Worm (Caenorhabditis elegans) whole organism, L2 larva: Measurements from ENCODE around the gene kdin-1.
A peak's percentile ranks its signal among the peaks of the same experiment; 100 is the strongest.

Experiments used
- C34F6.9 ChIP-seq: fragments of 150-350 bp; optimal IDR thresholded peaks from 2 replicates; lab custom pipeline; 2014; ENCODE audit warnings: missing biosample characterization, missing genetic modification characterization
- F13H6.1 ChIP-seq: sonication (generic microtip); optimal IDR thresholded peaks from 2 replicates; lab custom pipeline; 2016; ENCODE audit warnings: missing genetic modification characterization, missing compliant biosample characterization
- R02D3.7 ChIP-seq: fragments of 150-350 bp; optimal IDR thresholded peaks from 2 replicates; lab custom pipeline; 2014; ENCODE audit warnings: missing biosample characterization, missing genetic modification characterization
- Y55F3AM.14 ChIP-seq: fragments of 200-800 bp; sonication (Bioruptor generic); optimal IDR thresholded peaks from 2 replicates; lab custom pipeline; 2018; ENCODE audit warnings: mild to moderate bottlenecking, missing genetic modification characterization, missing compliant biosample characterization
- ZK546.5 ChIP-seq: sonication (generic microtip); optimal IDR thresholded peaks from 2 replicates; lab custom pipeline; 2017; ENCODE audit warnings: missing biosample characterization, missing genetic modification characterization
- alr-1 ChIP-seq: fragments of 150-350 bp; optimal IDR thresholded peaks from 2 replicates; lab custom pipeline; 2014; ENCODE audit warnings: missing biosample characterization, missing genetic modification characterization
- aly-2 ChIP-seq: fragments of 150-350 bp; optimal IDR thresholded peaks from 2 replicates; lab custom pipeline; 2014; ENCODE audit warnings: missing biosample characterization, missing genetic modification characterization
- ama-1 ChIP-seq: fragments of 150-350 bp; optimal IDR thresholded peaks from 2 replicates; lab custom pipeline; 2018; ENCODE audit warnings: inconsistent platforms
- blmp-1 ChIP-seq: sonication (generic microtip); optimal IDR thresholded peaks from 2 replicates; lab custom pipeline; 2017; ENCODE audit warnings: missing genetic modification characterization, mild to moderate bottlenecking, missing compliant biosample characterization, antibody characterized with exemption, moderate library complexity; ENCODE audit not compliant: insufficient read depth
- ceh-16 ChIP-seq: fragments of 150-350 bp; optimal IDR thresholded peaks from 2 replicates; lab custom pipeline; 2014; ENCODE audit warnings: missing biosample characterization, missing genetic modification characterization
- ceh-82 ChIP-seq: fragments of 150-350 bp; optimal IDR thresholded peaks from 2 replicates; lab custom pipeline; 2014; ENCODE audit warnings: missing biosample characterization, missing genetic modification characterization
- crh-2 ChIP-seq: sonication (generic microtip); optimal IDR thresholded peaks from 2 replicates; lab custom pipeline; 2017; ENCODE audit warnings: missing biosample characterization, missing genetic modification characterization
- dmd-4 ChIP-seq: sonication (generic microtip); optimal IDR thresholded peaks from 2 replicates; lab custom pipeline; 2017; ENCODE audit warnings: missing biosample characterization, missing genetic modification characterization
- egl-27 ChIP-seq: sonication (generic microtip); optimal IDR thresholded peaks from 3 replicates; lab custom pipeline; 2017; ENCODE audit warnings: missing biosample characterization, missing genetic modification reagents, missing genetic modification characterization
- elt-1 ChIP-seq: fragments of 150-350 bp; optimal IDR thresholded peaks from 2 replicates; lab custom pipeline; 2014; ENCODE audit warnings: missing biosample characterization, missing genetic modification characterization
- elt-3 ChIP-seq: sonication (generic microtip); optimal IDR thresholded peaks from 2 replicates; lab custom pipeline; 2017; ENCODE audit warnings: missing biosample characterization, missing genetic modification characterization
- fos-1 ChIP-seq: fragments of 150-350 bp; optimal IDR thresholded peaks from 2 replicates; lab custom pipeline; 2014; ENCODE audit warnings: missing biosample characterization, missing genetic modification characterization
- gmeb-1 ChIP-seq: fragments of 150-350 bp; optimal IDR thresholded peaks from 2 replicates; lab custom pipeline; 2014; ENCODE audit warnings: missing biosample characterization, missing genetic modification characterization
- lin-11 ChIP-seq: fragments of 150-350 bp; sonication (generic microtip); optimal IDR thresholded peaks from 2 replicates; lab custom pipeline; 2014; ENCODE audit warnings: missing biosample characterization, missing genetic modification characterization, inconsistent platforms, mixed read lengths
- lin-13 ChIP-seq: fragments of 150-350 bp; optimal IDR thresholded peaks from 2 replicates; lab custom pipeline; 2014; ENCODE audit warnings: missing biosample characterization, missing genetic modification reagents, missing genetic modification characterization
- lin-39 ChIP-seq: fragments of 150-350 bp; optimal IDR thresholded peaks from 2 replicates; lab custom pipeline; 2014; ENCODE audit warnings: missing biosample characterization, missing genetic modification reagents, missing genetic modification characterization
- lsy-2 ChIP-seq, 2 experiments: fragments of 150-350 bp in 1 of 2; sonication (generic microtip) in 1 of 2; optimal IDR thresholded peaks; 2 replicates each; lab custom pipeline; 2014 to 2017; ENCODE audit warnings: missing biosample characterization in 2 of 2, missing genetic modification characterization in 2 of 2
- mab-5 ChIP-seq: fragments of 150-350 bp; optimal IDR thresholded peaks from 2 replicates; lab custom pipeline; 2014; ENCODE audit warnings: missing biosample characterization, missing genetic modification characterization
- mbf-1 ChIP-seq: sonication (generic microtip); optimal IDR thresholded peaks from 2 replicates; lab custom pipeline; 2017; ENCODE audit warnings: missing biosample characterization, missing genetic modification characterization
- mdl-1 ChIP-seq, 2 experiments: fragments of 150-350 bp in 1 of 2; sonication (generic microtip) in 1 of 2; optimal IDR thresholded peaks; 2 replicates each; lab custom pipeline; 2017; ENCODE audit warnings: missing biosample characterization in 2 of 2, missing genetic modification characterization in 2 of 2
- nhr-10 ChIP-seq: sonication (generic microtip); optimal IDR thresholded peaks from 2 replicates; lab custom pipeline; 2017; ENCODE audit warnings: missing biosample characterization, missing genetic modification characterization
- nhr-11 ChIP-seq: fragments of 150-350 bp; optimal IDR thresholded peaks from 2 replicates; lab custom pipeline; 2014; ENCODE audit warnings: missing biosample characterization, missing genetic modification characterization
- nhr-12 ChIP-seq: fragments of 150-350 bp; optimal IDR thresholded peaks from 2 replicates; lab custom pipeline; 2014; ENCODE audit warnings: missing biosample characterization, missing genetic modification characterization
- nhr-129 ChIP-seq: fragments of 150-350 bp; optimal IDR thresholded peaks from 2 replicates; lab custom pipeline; 2014; ENCODE audit warnings: missing biosample characterization, missing genetic modification characterization
- nhr-21 ChIP-seq: fragments of 150-350 bp; optimal IDR thresholded peaks from 2 replicates; lab custom pipeline; 2014; ENCODE audit warnings: missing biosample characterization, missing genetic modification characterization
- nhr-23 ChIP-seq: fragments of 150-350 bp; optimal IDR thresholded peaks from 2 replicates; lab custom pipeline; 2014; ENCODE audit warnings: missing biosample characterization, missing genetic modification reagents, missing genetic modification characterization
- nhr-237 ChIP-seq: fragments of 150-350 bp; optimal IDR thresholded peaks from 2 replicates; lab custom pipeline; 2014; ENCODE audit warnings: missing biosample characterization, missing genetic modification characterization
- nhr-6 ChIP-seq: fragments of 150-350 bp; optimal IDR thresholded peaks from 2 replicates; lab custom pipeline; 2014; ENCODE audit warnings: missing biosample characterization, missing genetic modification characterization
- nhr-77 ChIP-seq: fragments of 150-350 bp; optimal IDR thresholded peaks from 2 replicates; lab custom pipeline; 2014; ENCODE audit warnings: missing biosample characterization, missing genetic modification characterization
- peb-1 ChIP-seq: fragments of 150-350 bp; optimal IDR thresholded peaks from 2 replicates; lab custom pipeline; 2014; ENCODE audit warnings: missing biosample characterization, missing genetic modification characterization
- sem-4 ChIP-seq: fragments of 150-350 bp; optimal IDR thresholded peaks from 2 replicates; lab custom pipeline; 2014; ENCODE audit warnings: missing biosample characterization, missing genetic modification reagents, missing genetic modification characterization
- skn-1 ChIP-seq: sonication (generic microtip); optimal IDR thresholded peaks from 2 replicates; lab custom pipeline; 2017; ENCODE audit warnings: missing biosample characterization, missing genetic modification characterization
- sma-3 ChIP-seq: sonication (generic microtip); optimal IDR thresholded peaks from 2 replicates; lab custom pipeline; 2016; ENCODE audit warnings: missing genetic modification reagents, missing genetic modification characterization, missing compliant biosample characterization
- sma-9 ChIP-seq, 2 experiments: fragments of 150-350 bp in 1 of 2; sonication (generic microtip) in 1 of 2; optimal IDR thresholded peaks; 2 replicates each; lab custom pipeline; 2014 to 2016; ENCODE audit warnings: missing genetic modification characterization in 2 of 2, mild to moderate bottlenecking in 1 of 2, missing biosample characterization in 1 of 2, missing compliant biosample characterization in 1 of 2, missing genetic modification reagents in 1 of 2, moderate library complexity in 1 of 2
- snpc-4 ChIP-seq: fragments of 150-350 bp; optimal IDR thresholded peaks from 2 replicates; lab custom pipeline; 2014; ENCODE audit warnings: missing biosample characterization, missing genetic modification characterization
- unc-39 ChIP-seq: fragments of 150-350 bp; optimal IDR thresholded peaks from 2 replicates; lab custom pipeline; 2014; ENCODE audit warnings: missing biosample characterization, missing genetic modification characterization
- unc-55 ChIP-seq: fragments of 150-350 bp; sonication (generic microtip); optimal IDR thresholded peaks from 3 replicates; lab custom pipeline; 2014; ENCODE audit warnings: missing biosample characterization, missing genetic modification reagents, missing genetic modification characterization
- unc-62 ChIP-seq: fragments of 150-350 bp; optimal IDR thresholded peaks from 2 replicates; lab custom pipeline; 2014; ENCODE audit warnings: missing biosample characterization, missing genetic modification reagents, missing genetic modification characterization
- zag-1 ChIP-seq: fragments of 150-350 bp; optimal IDR thresholded peaks from 2 replicates; lab custom pipeline; 2014; ENCODE audit warnings: missing biosample characterization, missing genetic modification characterization
- ztf-1 ChIP-seq: fragments of 200-800 bp; sonication (Bioruptor generic); conservative IDR thresholded peaks from 2 replicates; pipeline ENCODE4 v1.3.6; 2022; ENCODE audit warnings: missing genetic modification characterization, missing compliant biosample characterization
- ztf-11 ChIP-seq: sonication (generic microtip); optimal IDR thresholded peaks from 2 replicates; lab custom pipeline; 2017; ENCODE audit warnings: missing biosample characterization, missing genetic modification characterization
- ztf-4 ChIP-seq: fragments of 150-350 bp; optimal IDR thresholded peaks from 2 replicates; lab custom pipeline; 2014; ENCODE audit warnings: missing biosample characterization, missing genetic modification characterization

The kdin-1 gene

ce11 chrIV:11031640-11032039 is 6.8 kb upstream of the kdin-1 start (continued):
- TF ChIP-seq nhr-23 (tag; lab: Kevin White, UChicago) = no peak
- no peak for TF ChIP-seq unc-39 (tag; lab: Kevin White, UChicago)
- TF ChIP-seq nhr-129 = peak; percentile 57
- TF ChIP-seq ztf-11 (tag; lab: Kevin White, UChicago) = no peak
- TF ChIP-seq, all 48 proteins: peak for 4

- TF ChIP-seq sma-3 (GFP tag; lab: Kevin White, UChicago) (no peak), zag-1 (tag; lab: Kevin White, UChicago) (no peak), mab-5 (no peak), mdl-1 (tag; optimal IDR thresholded peaks at IDR 0.05; lab: Kevin White, UChicago) (no peak), crh-2 (tag; lab: Kevin White, UChicago) (no peak), unc-55 (GFP tag; lab: Kevin White, UChicago) (no peak), unc-62 (GFP tag; lab: Kevin White, UChicago) (no peak), ceh-82 (tag; lab: Kevin White, UChicago) (no peak), snpc-4 (no peak), F13H6.1 (tag; lab: Kevin White, UChicago) (no peak), ztf-11 (tag; lab: Kevin White, UChicago) (no peak), nhr-21 (tag; lab: Kevin White, UChicago) (no peak), lsy-2 (tag; optimal IDR thresholded peaks at IDR 0.05; lab: Kevin White, UChicago) (no peak), unc-39 (tag; lab: Kevin White, UChicago) (no peak), ZK546.5 (no peak), elt-1 (tag; lab: Kevin White, UChicago) (no peak), lin-39 (tag; lab: Kevin White, UChicago) (no peak)
- TF ChIP-seq, all 48 proteins: peak for 0
These were observed 6.2 kb upstream of the kdin-1 start, which contains the start of gene hrg-6 for ce11 chrIV:11032288-11032687. Gene hrg-6, plus strand, starts transcription at chrIV:11032588.

- no peak for TF ChIP-seq nhr-11 (tag; lab: Kevin White, UChicago)
- TF ChIP-seq blmp-1 (tag; lab: Kevin White, UChicago) = no peak
- TF ChIP-seq nhr-12 (tag; lab: Kevin White, UChicago) = no peak
- TF ChIP-seq crh-2 (tag; lab: Kevin White, UChicago) = peak; percentile 98
- peak; percentile 59 for TF ChIP-seq F13H6.1 (tag; lab: Kevin White, UChicago)
- peak; percentile 32 for TF ChIP-seq sma-3 (GFP tag; lab: Kevin White, UChicago)
- peak; percentile 74 for TF ChIP-seq fos-1 (tag; lab: Kevin White, UChicago)
- TF ChIP-seq unc-39 (tag; lab: Kevin White, UChicago) = no peak
- TF ChIP-seq nhr-23 (tag; lab: Kevin White, UChicago) = no peak
- TF ChIP-seq ztf-4 (tag; lab: Kevin White, UChicago) = no peak
- no peak for TF ChIP-seq elt-1 (tag; lab: Kevin White, UChicago)
- TF ChIP-seq R02D3.7 (tag; lab: Kevin White, UChicago) = no peak
- TF ChIP-seq egl-27 (tag; lab: Kevin White, UChicago) = no peak
- no peak for TF ChIP-seq nhr-77 (tag; lab: Kevin White, UChicago)
- TF ChIP-seq lin-13 (GFP tag; lab: Kevin White, UChicago) = peak; percentile 50
- no peak for TF ChIP-seq ZK546.5
- TF ChIP-seq unc-62 (GFP tag; lab: Kevin White, UChicago) = no peak
- TF ChIP-seq elt-3 = no peak
- TF ChIP-seq mdl-1 (tag; optimal IDR thresholded peaks at IDR 0.05; lab: Kevin White, UChicago) = no peak
- no peak for TF ChIP-seq Y55F3AM.14 (GFP tag; lab: Kevin White, UChicago)
- TF ChIP-seq mbf-1 (tag; lab: Kevin White, UChicago) = no peak
- no peak for TF ChIP-seq ztf-1 (GFP tag; lab: Robert Waterston, UW)
- TF ChIP-seq mab-5 = no peak
- no peak for TF ChIP-seq aly-2 (tag; lab: Kevin White, UChicago)
- TF ChIP-seq alr-1 (tag; lab: Kevin White, UChicago) = no peak
- TF ChIP-seq ceh-16 = no peak
- peak; percentile 72 for TF ChIP-seq nhr-129
- peak; percentile 76 for TF ChIP-seq sma-9 (GFP tag; optimal IDR thresholded peaks at IDR 0.05; lab: Kevin White, UChicago)
- TF ChIP-seq sma-9 (tag; optimal IDR thresholded peaks at IDR 0.05; lab: Kevin White, UChicago) = no peak
- TF ChIP-seq C34F6.9 (tag; lab: Kevin White, UChicago) = peak; percentile 87
- TF ChIP-seq ama-1 (lab: Kevin White, UChicago) = no peak
- TF ChIP-seq sem-4 (tag; lab: Kevin White, UChicago) = peak; percentile 42
- TF ChIP-seq lin-39 (tag; lab: Kevin White, UChicago) = no peak
- no peak for TF ChIP-seq peb-1 (tag; lab: Kevin White, UChicago)
- TF ChIP-seq snpc-4 = no peak
- peak; percentile 44 for TF ChIP-seq lin-11 (tag; lab: Kevin White, UChicago)
- TF ChIP-seq nhr-21 (tag; lab: Kevin White, UChicago) = peak; percentile 19
- TF ChIP-seq nhr-6 = peak; percentile 45
- no peak for TF ChIP-seq nhr-237 (tag; lab: Kevin White, UChicago)
- TF ChIP-seq dmd-4 (tag; lab: Kevin White, UChicago) = no peak
- TF ChIP-seq nhr-10 (tag; lab: Kevin White, UChicago) = no peak
- TF ChIP-seq ztf-11 (tag; lab: Kevin White, UChicago) = no peak
- TF ChIP-seq gmeb-1 (tag; lab: Kevin White, UChicago) = peak; percentile 77
- TF ChIP-seq lsy-2 (tag; optimal IDR thresholded peaks at IDR 0.05; lab: Kevin White, UChicago) = peak; percentile 49 to 83
- TF ChIP-seq skn-1 (tag; lab: Kevin White, UChicago) = no peak
- peak; percentile 77 for TF ChIP-seq zag-1 (tag; lab: Kevin White, UChicago)
- no peak for TF ChIP-seq ceh-82 (tag; lab: Kevin White, UChicago)
These were observed 2.2 kb upstream of the kdin-1 start, which contains the start of gene fkb-1 for ce11 chrIV:11036222-11036621. Gene fkb-1, plus strand, starts transcription at chrIV:11036582.
